Worm (Caenorhabditis elegans) whole organism, L3 larva: ENCODE results near the gene ZK354.2.

Experiments used
- aly-2 ChIP-seq: fragments of 150-350 bp; optimal IDR thresholded peaks from 2 replicates; lab custom pipeline; 2014; ENCODE audit warnings: missing biosample characterization, missing genetic modification characterization
- elt-2 ChIP-seq: sonication (generic microtip); optimal IDR thresholded peaks from 2 replicates; lab custom pipeline; 2016; ENCODE audit warnings: missing genetic modification reagents, mild to moderate bottlenecking, missing genetic modification characterization, missing compliant biosample characterization
- elt-3 ChIP-seq, 3 experiments: fragments of 150-350 bp in 1 of 3; sonication (generic microtip) in 2 of 3; optimal IDR thresholded peaks; 2 replicates in 2 of 3; 4 replicates in 1 of 3; lab custom pipeline; 2014 to 2017; ENCODE audit warnings: missing biosample characterization in 3 of 3, missing genetic modification characterization in 3 of 3
- jun-1 ChIP-seq: fragments of 150-350 bp; optimal IDR thresholded peaks from 2 replicates; lab custom pipeline; 2014; ENCODE audit warnings: missing biosample characterization, missing genetic modification reagents, missing genetic modification characterization
- lin-39 ChIP-seq: fragments of 150-350 bp; optimal IDR thresholded peaks from 2 replicates; lab custom pipeline; 2018; ENCODE audit warnings: missing biosample characterization, missing genetic modification reagents, missing genetic modification characterization
- lsy-12 ChIP-seq: sonication (generic microtip); optimal IDR thresholded peaks from 2 replicates; lab custom pipeline; 2016; ENCODE audit warnings: mild to moderate bottlenecking, missing genetic modification characterization, missing compliant biosample characterization
- nhr-76 ChIP-seq: fragments of 150-350 bp; sonication (generic microtip); optimal IDR thresholded peaks from 5 replicates; lab custom pipeline; 2014; ENCODE audit warnings: missing biosample characterization, missing genetic modification characterization
- nhr-77 ChIP-seq: fragments of 150-350 bp; optimal IDR thresholded peaks from 2 replicates; lab custom pipeline; 2014; ENCODE audit warnings: missing biosample characterization, missing genetic modification characterization
- tbx-2 ChIP-seq: sonication (generic microtip); optimal IDR thresholded peaks from 2 replicates; lab custom pipeline; 2016; ENCODE audit warnings: mild to moderate bottlenecking, missing genetic modification characterization, missing compliant biosample characterization

- TF ChIP-seq elt-2 (tag; lab: Kevin White, UChicago) (no peak), nhr-77 (tag; lab: Kevin White, UChicago) (no peak), lin-39 (tag; lab: Kevin White, UChicago) (no peak), tbx-2 (tag; lab: Kevin White, UChicago) (no peak), aly-2 (tag; lab: Kevin White, UChicago) (no peak), elt-3 (tag; optimal IDR thresholded peaks at IDR 0.05; lab: Kevin White, UChicago) (no peak), jun-1 (tag; lab: Kevin White, UChicago) (no peak), nhr-76 (tag; lab: Kevin White, UChicago) (no peak), lsy-12 (no peak)
Observed at ce11 chrIV:5288932-5289331, 24.3 kb upstream of the ZK354.2 start.
